Worm (Caenorhabditis elegans): ENCODE measurements around the gene B0563.5.

B0563.5 gene

ce11 chrX:9168239-9168638 is 22.3 kb downstream of the B0563.5 start, which contains the start of gene B0563.9:
TSS of gene B0563.9 (plus strand) at chrX:9168539.
- TF ChIP-seq pha-4 (tag; optimal IDR thresholded peaks at IDR 0.05) (no peak), unc-55 (GFP tag; optimal IDR thresholded peaks at IDR 0.05) (no peak), pat-9 (tag; optimal IDR thresholded peaks at IDR 0.05) (no peak), npax-4 (tag; optimal IDR thresholded peaks at IDR 0.05) (no peak), fkh-6 (tag; optimal IDR thresholded peaks at IDR 0.05) (no peak)

- TF ChIP-seq pqm-1 (tag; optimal IDR thresholded peaks at IDR 0.05) (no peak), ceh-48 (tag; optimal IDR thresholded peaks at IDR 0.05) (no peak), pha-2 (tag; optimal IDR thresholded peaks at IDR 0.05) (no peak), ttx-3 (tag; optimal IDR thresholded peaks at IDR 0.05) (no peak), odd-2 (tag; optimal IDR thresholded peaks at IDR 0.05) (no peak), elt-2 (tag; optimal IDR thresholded peaks at IDR 0.05) (no peak), mec-3 (tag; optimal IDR thresholded peaks at IDR 0.05; ENCODE audit: borderline replicate concordance) (no peak), fax-1 (tag; optimal IDR thresholded peaks at IDR 0.05) (no peak), ceh-34 (tag; optimal IDR thresholded peaks at IDR 0.05) (no peak)
Observed at ce11 chrX:9170058-9170457, 24.1 kb downstream of the B0563.5 start.

ce11 chrX:9171241-9171640 is 25.3 kb downstream of the B0563.5 start, which contains the start of gene B0563.1:
TSS of gene B0563.1 (plus strand) at chrX:9171541.
- TF ChIP-seq pha-4 (tag; optimal IDR thresholded peaks at IDR 0.05) (no peak), Y22D7AL.16 (tag; optimal IDR thresholded peaks at IDR 0.05) (no peak), C38D4.7 (GFP tag; optimal IDR thresholded peaks at IDR 0.05) (no peak), sox-4 (tag; optimal IDR thresholded peaks at IDR 0.05) (no peak), sox-2 (GFP tag; IDR thresholded peaks at IDR 0.05) (no peak), fkh-10 (GFP tag; optimal IDR thresholded peaks at IDR 0.05) (no peak)

ce11 chrX:9172278-9172677 is 26.3 kb downstream of the B0563.5 start, which contains the start of gene B0563.18:
TSS of gene B0563.18 (plus strand) at chrX:9172578.
- no peak for TF ChIP-seq gmeb-2 (tag; optimal IDR thresholded peaks at IDR 0.05)
- no peak for TF ChIP-seq hlh-6 (tag; optimal IDR thresholded peaks at IDR 0.05)
- no peak for TF ChIP-seq zip-5 (tag; optimal IDR thresholded peaks at IDR 0.05)
- TF ChIP-seq ref-2 (tag; optimal IDR thresholded peaks at IDR 0.05), result no peak
- TF ChIP-seq fkh-10 (GFP tag; optimal IDR thresholded peaks at IDR 0.05), result no peak
- no peak for TF ChIP-seq lin-11 (tag; optimal IDR thresholded peaks at IDR 0.05)
- no peak for TF ChIP-seq ceh-24 (tag; optimal IDR thresholded peaks at IDR 0.05)
- TF ChIP-seq fkh-6 (tag; optimal IDR thresholded peaks at IDR 0.05), result no peak

- TF ChIP-seq unc-42 (tag; optimal IDR thresholded peaks at IDR 0.05) (no peak), mec-3 (tag; optimal IDR thresholded peaks at IDR 0.05; ENCODE audit: borderline replicate concordance) (no peak), ceh-30 (tag; optimal IDR thresholded peaks at IDR 0.05) (no peak), fkh-6 (tag; optimal IDR thresholded peaks at IDR 0.05) (no peak), ztf-16 (tag; optimal IDR thresholded peaks at IDR 0.05) (no peak), npax-4 (tag; optimal IDR thresholded peaks at IDR 0.05) (no peak), rnt-1 (tag; optimal IDR thresholded peaks at IDR 0.05) (no peak), tbx-7 (tag; optimal IDR thresholded peaks at IDR 0.05) (no peak), che-1 (tag; optimal IDR thresholded peaks at IDR 0.05) (no peak), ahr-1 (tag; optimal IDR thresholded peaks at IDR 0.05) (no peak), F13H6.1 (tag; optimal IDR thresholded peaks at IDR 0.05) (no peak), sox-2 (GFP tag; IDR thresholded peaks at IDR 0.05) (no peak)
Observed at ce11 chrX:9172733-9173132, 26.8 kb downstream of the B0563.5 start.

- TF ChIP-seq hlh-8 (tag; optimal IDR thresholded peaks at IDR 0.05) (no peak), sdc-2 (tag; optimal IDR thresholded peaks at IDR 0.05) (no peak), ceh-19 (GFP tag; optimal IDR thresholded peaks at IDR 0.05) (no peak), pax-1 (tag; optimal IDR thresholded peaks at IDR 0.05) (no peak), K02D7.2 (tag; optimal IDR thresholded peaks at IDR 0.05) (no peak), fkh-6 (tag; optimal IDR thresholded peaks at IDR 0.05) (no peak), pha-2 (tag; optimal IDR thresholded peaks at IDR 0.05) (no peak), ztf-16 (tag; optimal IDR thresholded peaks at IDR 0.05) (no peak), C38D4.7 (GFP tag; optimal IDR thresholded peaks at IDR 0.05) (no peak), pag-3 (tag; optimal IDR thresholded peaks at IDR 0.05; ENCODE audit: borderline replicate concordance) (no peak)
Observed at ce11 chrX:9174409-9174808, 28.5 kb downstream of the B0563.5 start, which contains the start of gene B0563.8. TSS of gene B0563.8 (minus strand) at chrX:9174509.
